Fruit fly (Drosophila melanogaster): ENCODE data around the gene CG31517.
A peak's percentile ranks its signal among the peaks of the same experiment; 100 is the strongest.

The CG31517 gene

dm6 chr3R:13914760-13915417 is 33.3 kb upstream of the CG31517 start (continued):
- TF ChIP-seq stwl (tag; optimal IDR thresholded peaks at IDR 0.05) = no peak
- peak; percentile 53; the same call in 1 of the 2 replicates for TF ChIP-seq MBD-R2 (GFP tag; IDR thresholded peaks at IDR 0.05)
- TF ChIP-seq Meics (GFP tag; optimal IDR thresholded peaks at IDR 0.05) = peak; percentile 80
- peak; percentile 61 for TF ChIP-seq Sox100B (GFP tag; optimal IDR thresholded peaks at IDR 0.05)
- peak; percentile 76 for TF ChIP-seq btn (GFP tag; optimal IDR thresholded peaks at IDR 0.05)
- no peak for TF ChIP-seq CG6791 (GFP tag; IDR thresholded peaks at IDR 0.05; ENCODE audit: partially characterized antibody)
- TF ChIP-seq Hand (GFP tag; optimal IDR thresholded peaks at IDR 0.05) = no peak
- TF ChIP-seq CG18476 (GFP tag; optimal IDR thresholded peaks at IDR 0.05) = peak; percentile 45
- no peak for TF ChIP-seq Dll (GFP tag; IDR thresholded peaks at IDR 0.05; ENCODE audit: partially characterized antibody)
- TF ChIP-seq peb (GFP tag; IDR thresholded peaks at IDR 0.05) = peak; percentile 68
- TF ChIP-seq grau (tag; optimal IDR thresholded peaks at IDR 0.05) = peak; percentile 74
- TF ChIP-seq Mes4 (GFP tag; optimal IDR thresholded peaks at IDR 0.05) = peak; percentile 29
- TF ChIP-seq jumu (GFP tag; optimal IDR thresholded peaks at IDR 0.05) = peak; percentile 70
- peak; percentile 44 for TF ChIP-seq Bteb2 (GFP tag; optimal IDR thresholded peaks at IDR 0.05)
- peak; percentile 24 for TF ChIP-seq CG6654 (GFP tag; optimal IDR thresholded peaks at IDR 0.05)
- peak; percentile 48; the same call in 1 of the 2 replicates for TF ChIP-seq CG9215 (GFP tag; IDR thresholded peaks at IDR 0.05)
- TF ChIP-seq kah (GFP tag; optimal IDR thresholded peaks at IDR 0.05) = peak; percentile 46
- peak; percentile 86 for TF ChIP-seq CG14441 (GFP tag; IDR thresholded peaks at IDR 0.05)
- TF ChIP-seq dmrt11E (tag; optimal IDR thresholded peaks at IDR 0.05) = peak; percentile 68
- no peak for TF ChIP-seq ash1 (GFP tag; optimal IDR thresholded peaks at IDR 0.05)
- no peak for TF ChIP-seq HmgD (GFP tag; optimal IDR thresholded peaks at IDR 0.05)
- TF ChIP-seq H2.0 (GFP tag; IDR thresholded peaks at IDR 0.05) = peak; percentile 72
- no peak; the same call in 1 of the 2 replicates for TF ChIP-seq ro (GFP tag; IDR thresholded peaks at IDR 0.05)
- peak; percentile 86 for TF ChIP-seq gem (tag; optimal IDR thresholded peaks at IDR 0.05)
- TF ChIP-seq Awh (GFP tag; IDR thresholded peaks at IDR 0.05) = peak; percentile 57
- peak; percentile 44 for TF ChIP-seq shn (GFP tag; optimal IDR thresholded peaks at IDR 0.05)
- peak; percentile 79 for TF ChIP-seq CG13424 (tag; optimal IDR thresholded peaks at IDR 0.05)
- no peak for TF ChIP-seq hb (GFP tag; IDR thresholded peaks at IDR 0.05; ENCODE audit: partially characterized antibody)
- TF ChIP-seq CG3995 (GFP tag; optimal IDR thresholded peaks at IDR 0.05) = peak; percentile 15
- TF ChIP-seq CTCF (GFP tag; optimal IDR thresholded peaks at IDR 0.05) = no peak
- TF ChIP-seq Sin3A (optimal IDR thresholded peaks at IDR 0.05) = no peak
- no peak for TF ChIP-seq Adf1 (GFP tag; IDR thresholded peaks at IDR 0.05)
- TF ChIP-seq H15 (GFP tag; IDR thresholded peaks at IDR 0.05) = peak; percentile 64; the same call in 2 of the 3 replicates
- TF ChIP-seq CG4617 (GFP tag; optimal IDR thresholded peaks at IDR 0.05; ENCODE audit: borderline replicate concordance) = peak; percentile 31
- no peak; the same call in 2 of the 3 replicates for TF ChIP-seq jigr1 (GFP tag; IDR thresholded peaks at IDR 0.05)
- peak; percentile 60; the same call in 1 of the 2 replicates for TF ChIP-seq sim (GFP tag; IDR thresholded peaks at IDR 0.05)
- TF ChIP-seq Trl (optimal IDR thresholded peaks at IDR 0.05) = no peak
- peak; percentile 79 for TF ChIP-seq Trl (GFP tag; optimal IDR thresholded peaks at IDR 0.05)
- peak; percentile 80 for TF ChIP-seq CG30403 (GFP tag; optimal IDR thresholded peaks at IDR 0.05)
- peak; percentile 76 for TF ChIP-seq NC2β (GFP tag; optimal IDR thresholded peaks at IDR 0.05)
- peak; percentile 13 for TF ChIP-seq CG12299 (tag; optimal IDR thresholded peaks at IDR 0.05)
- no peak for TF ChIP-seq D (optimal IDR thresholded peaks at IDR 0.05)
- peak; percentile 60 for TF ChIP-seq D (GFP tag; optimal IDR thresholded peaks at IDR 0.05)
- peak; percentile 66 for TF ChIP-seq CG13296 (GFP tag; optimal IDR thresholded peaks at IDR 0.05)
- peak; percentile 44; the same call in 1 of the 2 replicates for TF ChIP-seq CG6272 (GFP tag; IDR thresholded peaks at IDR 0.05)
- TF ChIP-seq fd3F (GFP tag; optimal IDR thresholded peaks at IDR 0.05) = peak; percentile 20
- peak; percentile 67 for TF ChIP-seq ranshi (GFP tag; IDR thresholded peaks at IDR 0.05)
- TF ChIP-seq kni (GFP tag; optimal IDR thresholded peaks at IDR 0.05) = no peak
- TF ChIP-seq Fer3 (tag; optimal IDR thresholded peaks at IDR 0.05) = peak; percentile 72
- no peak for TF ChIP-seq da (GFP tag; optimal IDR thresholded peaks at IDR 0.05)
- no peak for TF ChIP-seq CG13287 (GFP tag; IDR thresholded peaks at IDR 0.05; ENCODE audit: partially characterized antibody)

Data from whole organism, embryonic.